Worm (Caenorhabditis elegans) whole organism, L2 larva: ENCODE results near the gene dpf-4.

Experiments
- C34F6.9 ChIP-seq: fragments of 150-350 bp; optimal IDR thresholded peaks from 2 replicates; lab custom pipeline; 2014; ENCODE audit warnings: missing biosample characterization, missing genetic modification characterization
- F13H6.1 ChIP-seq: sonication (generic microtip); optimal IDR thresholded peaks from 2 replicates; lab custom pipeline; 2016; ENCODE audit warnings: missing genetic modification characterization, missing compliant biosample characterization
- Y55F3AM.14 ChIP-seq: fragments of 200-800 bp; sonication (Bioruptor generic); optimal IDR thresholded peaks from 2 replicates; lab custom pipeline; 2018; ENCODE audit warnings: mild to moderate bottlenecking, missing genetic modification characterization, missing compliant biosample characterization
- ZK546.5 ChIP-seq: sonication (generic microtip); optimal IDR thresholded peaks from 2 replicates; lab custom pipeline; 2017; ENCODE audit warnings: missing biosample characterization, missing genetic modification characterization
- alr-1 ChIP-seq: fragments of 150-350 bp; optimal IDR thresholded peaks from 2 replicates; lab custom pipeline; 2014; ENCODE audit warnings: missing biosample characterization, missing genetic modification characterization
- aly-2 ChIP-seq: fragments of 150-350 bp; optimal IDR thresholded peaks from 2 replicates; lab custom pipeline; 2014; ENCODE audit warnings: missing biosample characterization, missing genetic modification characterization
- ama-1 ChIP-seq: fragments of 150-350 bp; optimal IDR thresholded peaks from 2 replicates; lab custom pipeline; 2018; ENCODE audit warnings: inconsistent platforms
- blmp-1 ChIP-seq: sonication (generic microtip); optimal IDR thresholded peaks from 2 replicates; lab custom pipeline; 2017; ENCODE audit warnings: missing genetic modification characterization, mild to moderate bottlenecking, missing compliant biosample characterization, antibody characterized with exemption, moderate library complexity; ENCODE audit not compliant: insufficient read depth
- ceh-82 ChIP-seq: fragments of 150-350 bp; optimal IDR thresholded peaks from 2 replicates; lab custom pipeline; 2014; ENCODE audit warnings: missing biosample characterization, missing genetic modification characterization
- crh-2 ChIP-seq: sonication (generic microtip); optimal IDR thresholded peaks from 2 replicates; lab custom pipeline; 2017; ENCODE audit warnings: missing biosample characterization, missing genetic modification characterization
- egl-27 ChIP-seq: sonication (generic microtip); optimal IDR thresholded peaks from 3 replicates; lab custom pipeline; 2017; ENCODE audit warnings: missing biosample characterization, missing genetic modification reagents, missing genetic modification characterization
- elt-1 ChIP-seq: fragments of 150-350 bp; optimal IDR thresholded peaks from 2 replicates; lab custom pipeline; 2014; ENCODE audit warnings: missing biosample characterization, missing genetic modification characterization
- elt-3 ChIP-seq: sonication (generic microtip); optimal IDR thresholded peaks from 2 replicates; lab custom pipeline; 2017; ENCODE audit warnings: missing biosample characterization, missing genetic modification characterization
- lin-11 ChIP-seq: fragments of 150-350 bp; sonication (generic microtip); optimal IDR thresholded peaks from 2 replicates; lab custom pipeline; 2014; ENCODE audit warnings: missing biosample characterization, missing genetic modification characterization, inconsistent platforms, mixed read lengths
- lin-13 ChIP-seq: fragments of 150-350 bp; optimal IDR thresholded peaks from 2 replicates; lab custom pipeline; 2014; ENCODE audit warnings: missing biosample characterization, missing genetic modification reagents, missing genetic modification characterization
- lin-39 ChIP-seq: fragments of 150-350 bp; optimal IDR thresholded peaks from 2 replicates; lab custom pipeline; 2014; ENCODE audit warnings: missing biosample characterization, missing genetic modification reagents, missing genetic modification characterization
- lsy-2 ChIP-seq, 2 experiments: fragments of 150-350 bp in 1 of 2; sonication (generic microtip) in 1 of 2; optimal IDR thresholded peaks; 2 replicates each; lab custom pipeline; 2014 to 2017; ENCODE audit warnings: missing biosample characterization in 2 of 2, missing genetic modification characterization in 2 of 2
- mab-5 ChIP-seq: fragments of 150-350 bp; optimal IDR thresholded peaks from 2 replicates; lab custom pipeline; 2014; ENCODE audit warnings: missing biosample characterization, missing genetic modification characterization
- mbf-1 ChIP-seq: sonication (generic microtip); optimal IDR thresholded peaks from 2 replicates; lab custom pipeline; 2017; ENCODE audit warnings: missing biosample characterization, missing genetic modification characterization
- mdl-1 ChIP-seq, 2 experiments: fragments of 150-350 bp in 1 of 2; sonication (generic microtip) in 1 of 2; optimal IDR thresholded peaks; 2 replicates each; lab custom pipeline; 2017; ENCODE audit warnings: missing biosample characterization in 2 of 2, missing genetic modification characterization in 2 of 2
- nhr-11 ChIP-seq: fragments of 150-350 bp; optimal IDR thresholded peaks from 2 replicates; lab custom pipeline; 2014; ENCODE audit warnings: missing biosample characterization, missing genetic modification characterization
- nhr-129 ChIP-seq: fragments of 150-350 bp; optimal IDR thresholded peaks from 2 replicates; lab custom pipeline; 2014; ENCODE audit warnings: missing biosample characterization, missing genetic modification characterization
- nhr-21 ChIP-seq: fragments of 150-350 bp; optimal IDR thresholded peaks from 2 replicates; lab custom pipeline; 2014; ENCODE audit warnings: missing biosample characterization, missing genetic modification characterization
- nhr-23 ChIP-seq: fragments of 150-350 bp; optimal IDR thresholded peaks from 2 replicates; lab custom pipeline; 2014; ENCODE audit warnings: missing biosample characterization, missing genetic modification reagents, missing genetic modification characterization
- nhr-237 ChIP-seq: fragments of 150-350 bp; optimal IDR thresholded peaks from 2 replicates; lab custom pipeline; 2014; ENCODE audit warnings: missing biosample characterization, missing genetic modification characterization
- nhr-25 ChIP-seq: fragments of 150-350 bp; sonication (generic microtip); optimal IDR thresholded peaks from 3 replicates; lab custom pipeline; 2014; ENCODE audit warnings: missing biosample characterization, missing genetic modification characterization
- nhr-77 ChIP-seq: fragments of 150-350 bp; optimal IDR thresholded peaks from 2 replicates; lab custom pipeline; 2014; ENCODE audit warnings: missing biosample characterization, missing genetic modification characterization
- sem-4 ChIP-seq: fragments of 150-350 bp; optimal IDR thresholded peaks from 2 replicates; lab custom pipeline; 2014; ENCODE audit warnings: missing biosample characterization, missing genetic modification reagents, missing genetic modification characterization
- snpc-4 ChIP-seq: fragments of 150-350 bp; optimal IDR thresholded peaks from 2 replicates; lab custom pipeline; 2014; ENCODE audit warnings: missing biosample characterization, missing genetic modification characterization
- unc-39 ChIP-seq: fragments of 150-350 bp; optimal IDR thresholded peaks from 2 replicates; lab custom pipeline; 2014; ENCODE audit warnings: missing biosample characterization, missing genetic modification characterization
- unc-55 ChIP-seq: fragments of 150-350 bp; sonication (generic microtip); optimal IDR thresholded peaks from 3 replicates; lab custom pipeline; 2014; ENCODE audit warnings: missing biosample characterization, missing genetic modification reagents, missing genetic modification characterization
- unc-62 ChIP-seq: fragments of 150-350 bp; optimal IDR thresholded peaks from 2 replicates; lab custom pipeline; 2014; ENCODE audit warnings: missing biosample characterization, missing genetic modification reagents, missing genetic modification characterization
- zag-1 ChIP-seq: fragments of 150-350 bp; optimal IDR thresholded peaks from 2 replicates; lab custom pipeline; 2014; ENCODE audit warnings: missing biosample characterization, missing genetic modification characterization
- ztf-1 ChIP-seq: fragments of 200-800 bp; sonication (Bioruptor generic); conservative IDR thresholded peaks from 2 replicates; pipeline ENCODE4 v1.3.6; 2022; ENCODE audit warnings: missing genetic modification characterization, missing compliant biosample characterization
- ztf-11 ChIP-seq: sonication (generic microtip); optimal IDR thresholded peaks from 2 replicates; lab custom pipeline; 2017; ENCODE audit warnings: missing biosample characterization, missing genetic modification characterization
- ztf-4 ChIP-seq: fragments of 150-350 bp; optimal IDR thresholded peaks from 2 replicates; lab custom pipeline; 2014; ENCODE audit warnings: missing biosample characterization, missing genetic modification characterization

The dpf-4 gene

ce11 chrIII:5882284-5882683 is 23.2 kb downstream of the dpf-4 start:
- TF ChIP-seq C34F6.9 (tag; lab: Kevin White, UChicago) (no peak), ama-1 (lab: Kevin White, UChicago) (no peak), F13H6.1 (tag; lab: Kevin White, UChicago) (no peak), unc-55 (no peak), snpc-4 (tag; lab: Kevin White, UChicago) (no peak), ztf-1 (GFP tag; lab: Robert Waterston, UW) (no peak), mdl-1 (tag; optimal IDR thresholded peaks at IDR 0.05; lab: Kevin White, UChicago) (no peak), egl-27 (tag; lab: Kevin White, UChicago) (no peak), elt-1 (no peak), aly-2 (tag; lab: Kevin White, UChicago) (no peak), nhr-25 (tag; lab: Kevin White, UChicago) (no peak), mbf-1 (tag; lab: Kevin White, UChicago) (no peak), nhr-23 (tag; lab: Kevin White, UChicago) (no peak), blmp-1 (no peak), lin-39 (tag; lab: Kevin White, UChicago) (no peak)

- no peak for TF ChIP-seq lin-39 (tag; lab: Kevin White, UChicago)
- no peak for TF ChIP-seq nhr-11 (tag; lab: Kevin White, UChicago)
These were observed 23.7 kb downstream of the dpf-4 start, which contains the start of gene F01F1.14 for ce11 chrIII:5882823-5883222. F01F1.14 (minus strand) TSS chrIII:5882923.

ce11 chrIII:5883517-5883916 is 24.4 kb downstream of the dpf-4 start:
- TF ChIP-seq nhr-77 (tag; lab: Kevin White, UChicago) (no peak), nhr-21 (tag; lab: Kevin White, UChicago) (no peak), mdl-1 (tag; optimal IDR thresholded peaks at IDR 0.05; lab: Kevin White, UChicago) (no peak), nhr-11 (tag; lab: Kevin White, UChicago) (no peak), ztf-11 (tag; lab: Kevin White, UChicago) (no peak), F13H6.1 (tag; lab: Kevin White, UChicago) (no peak), mab-5 (tag; lab: Kevin White, UChicago) (no peak), aly-2 (tag; lab: Kevin White, UChicago) (no peak), zag-1 (tag; lab: Kevin White, UChicago) (no peak), Y55F3AM.14 (no peak), ceh-82 (tag; lab: Kevin White, UChicago) (no peak), sem-4 (tag; lab: Kevin White, UChicago) (no peak), lin-13 (GFP tag; lab: Kevin White, UChicago) (no peak), nhr-237 (tag; lab: Kevin White, UChicago) (no peak), alr-1 (tag; lab: Kevin White, UChicago) (no peak), crh-2 (tag; lab: Kevin White, UChicago) (no peak), lsy-2 (tag; optimal IDR thresholded peaks at IDR 0.05; lab: Kevin White, UChicago) (no peak), unc-39 (tag; lab: Kevin White, UChicago) (no peak), ZK546.5 (tag; lab: Kevin White, UChicago) (no peak)

ce11 chrIII:5884007-5884406 is 24.9 kb downstream of the dpf-4 start, which contains the start of gene C28H8.5:
C28H8.5 (plus strand) TSS chrIII:5884307.
- no peak for TF ChIP-seq unc-55
- TF ChIP-seq aly-2 (tag; lab: Kevin White, UChicago): no peak
- no peak for TF ChIP-seq lin-11 (tag; lab: Kevin White, UChicago)
- TF ChIP-seq zag-1 (tag; lab: Kevin White, UChicago): no peak
- no peak for TF ChIP-seq ama-1 (lab: Kevin White, UChicago)
- no peak for TF ChIP-seq Y55F3AM.14
- no peak for TF ChIP-seq ztf-4 (tag; lab: Kevin White, UChicago)
- TF ChIP-seq elt-1: no peak
- TF ChIP-seq nhr-237 (tag; lab: Kevin White, UChicago): no peak
- TF ChIP-seq nhr-23 (tag; lab: Kevin White, UChicago): no peak
- TF ChIP-seq F13H6.1 (tag; lab: Kevin White, UChicago): no peak
- no peak for TF ChIP-seq egl-27 (tag; lab: Kevin White, UChicago)
- TF ChIP-seq ztf-11 (tag; lab: Kevin White, UChicago): no peak
- no peak for TF ChIP-seq unc-39 (tag; lab: Kevin White, UChicago)

- TF ChIP-seq Y55F3AM.14 (no peak), nhr-25 (tag; lab: Kevin White, UChicago) (no peak), ztf-1 (GFP tag; lab: Robert Waterston, UW) (no peak), nhr-129 (tag; lab: Kevin White, UChicago) (no peak), lsy-2 (tag; optimal IDR thresholded peaks at IDR 0.05; lab: Kevin White, UChicago) (no peak), mdl-1 (tag; optimal IDR thresholded peaks at IDR 0.05; lab: Kevin White, UChicago) (no peak), unc-39 (tag; lab: Kevin White, UChicago) (no peak), mbf-1 (tag; lab: Kevin White, UChicago) (no peak), unc-55 (no peak), lin-11 (tag; lab: Kevin White, UChicago) (no peak), unc-62 (GFP tag; lab: Kevin White, UChicago) (no peak), elt-3 (tag; lab: Kevin White, UChicago) (no peak), alr-1 (tag; lab: Kevin White, UChicago) (no peak)
These were observed 25.4 kb downstream of the dpf-4 start for ce11 chrIII:5884459-5884858.
